Worm (Caenorhabditis elegans) whole organism, L1 larva: ENCODE measurements around the gene C50F4.16.

Source experiments
- C04F5.9 ChIP-seq: sonication (generic microtip); optimal IDR thresholded peaks from 2 replicates; lab custom pipeline; 2016; ENCODE audit warnings: missing genetic modification characterization, missing compliant biosample characterization
- C16A3.4 ChIP-seq: fragments of 150-350 bp; optimal IDR thresholded peaks from 2 replicates; lab custom pipeline; 2014; ENCODE audit warnings: missing biosample characterization, missing genetic modification characterization
- C34B4.2 ChIP-seq: sonication (generic microtip); optimal IDR thresholded peaks from 2 replicates; lab custom pipeline; 2017; ENCODE audit warnings: mild to moderate bottlenecking, missing genetic modification characterization, missing compliant biosample characterization
- aly-2 ChIP-seq: fragments of 150-350 bp; optimal IDR thresholded peaks from 2 replicates; lab custom pipeline; 2014; ENCODE audit warnings: missing biosample characterization, missing genetic modification characterization
- blmp-1 ChIP-seq: fragments of 150-350 bp; optimal IDR thresholded peaks from 2 replicates; lab custom pipeline; 2014; ENCODE audit warnings: missing biosample characterization, missing genetic modification characterization
- ceh-63 ChIP-seq: fragments of 200-800 bp; sonication (Bioruptor generic); optimal IDR thresholded peaks from 2 replicates; lab custom pipeline; 2018; ENCODE audit warnings: mild to moderate bottlenecking, missing genetic modification characterization, missing compliant biosample characterization
- ceh-82 ChIP-seq, 3 experiments: fragments of 150-350 bp in 1 of 3; sonication (generic microtip) in 2 of 3; optimal IDR thresholded peaks; 2 replicates each; lab custom pipeline; 2014 to 2017; ENCODE audit warnings: missing biosample characterization in 3 of 3, missing genetic modification characterization in 3 of 3
- ceh-88 ChIP-seq: fragments of 200-800 bp; sonication (Bioruptor generic); IDR thresholded peaks from 2 replicates; pipeline ENCODE4 v1.3.6; 2022; ENCODE audit warnings: missing genetic modification characterization, missing compliant biosample characterization
- dpl-1 ChIP-seq, 3 experiments: fragments of 150-350 bp in 2 of 3; sonication (generic microtip) in 1 of 3; optimal IDR thresholded peaks; 2 replicates each; lab custom pipeline; 2014 to 2017; ENCODE audit warnings: missing biosample characterization in 3 of 3, missing genetic modification characterization in 3 of 3, missing genetic modification reagents in 3 of 3
- dsc-1 ChIP-seq: sonication (generic microtip); optimal IDR thresholded peaks from 2 replicates; lab custom pipeline; 2016; ENCODE audit warnings: mild to moderate bottlenecking, missing genetic modification characterization, missing compliant biosample characterization
- efl-1 ChIP-seq, 4 experiments: fragments of 150-350 bp; optimal IDR thresholded peaks in 3 of 4; peaks in 1 of 4; 1 replicate in 1 of 4; 2 replicates in 3 of 4; lab custom pipeline; 2014; ENCODE audit warnings: missing biosample characterization in 2 of 4, missing genetic modification characterization in 2 of 4, missing genetic modification reagents in 2 of 4
- egl-13 ChIP-seq: sonication (generic microtip); optimal IDR thresholded peaks from 2 replicates; lab custom pipeline; 2016; ENCODE audit warnings: missing genotype, missing genetic modification reagents, missing genetic modification characterization, missing compliant biosample characterization
- egl-27 ChIP-seq, 2 experiments: fragments of 150-350 bp in 1 of 2; sonication (generic microtip); optimal IDR thresholded peaks; 3 replicates each; lab custom pipeline; 2017 to 2018; ENCODE audit warnings: missing biosample characterization in 2 of 2, missing genetic modification characterization in 2 of 2, missing genetic modification reagents in 2 of 2
- elt-2 ChIP-seq: sonication (generic microtip); optimal IDR thresholded peaks from 2 replicates; lab custom pipeline; 2016; ENCODE audit warnings: missing genetic modification characterization, mild to moderate bottlenecking, inconsistent platforms, missing compliant biosample characterization, missing genetic modification reagents
- elt-3 ChIP-seq, 6 experiments: fragments of 150-350 bp in 1 of 6; sonication (generic microtip); optimal IDR thresholded peaks; 2 replicates each; lab custom pipeline; 2017 to 2018; ENCODE audit warnings: missing biosample characterization in 6 of 6, missing genetic modification characterization in 6 of 6, inconsistent platforms in 1 of 6
- fkh-10 ChIP-seq: sonication (generic microtip); optimal IDR thresholded peaks from 2 replicates; lab custom pipeline; 2017; ENCODE audit warnings: missing biosample characterization, missing genetic modification reagents, missing genetic modification characterization
- fkh-4 ChIP-seq: sonication (generic microtip); optimal IDR thresholded peaks from 2 replicates; lab custom pipeline; 2016; ENCODE audit warnings: missing compliant biosample characterization, missing genetic modification characterization, borderline replicate concordance
- grh-1 ChIP-seq: fragments of 200-800 bp; sonication (Bioruptor generic); IDR thresholded peaks from 2 replicates; pipeline ENCODE4 v1.3.6; 2022; ENCODE audit warnings: missing genetic modification reagents, missing genetic modification characterization, missing compliant biosample characterization
- hlh-17 ChIP-seq: fragments of 200-800 bp; sonication (Bioruptor generic); optimal IDR thresholded peaks from 2 replicates; lab custom pipeline; 2018; ENCODE audit warnings: missing genetic modification characterization, mild to moderate bottlenecking, missing compliant biosample characterization, moderate library complexity, borderline replicate concordance
- isw-1 ChIP-seq: fragments of 200-800 bp; sonication (Bioruptor generic); IDR thresholded peaks from 2 replicates; pipeline ENCODE4 v1.3.6; 2022; ENCODE audit warnings: missing genetic modification characterization, missing compliant biosample characterization
- jun-1 ChIP-seq: fragments of 150-350 bp; optimal IDR thresholded peaks from 2 replicates; lab custom pipeline; 2014; ENCODE audit warnings: missing biosample characterization, missing genetic modification reagents, missing genetic modification characterization
- lin-14 ChIP-seq: fragments of 200-800 bp; sonication (Bioruptor generic); optimal IDR thresholded peaks from 2 replicates; lab custom pipeline; 2018; ENCODE audit warnings: mild to moderate bottlenecking, missing genetic modification characterization, moderate library complexity, missing compliant biosample characterization
- lsy-2 ChIP-seq, 2 experiments: fragments of 150-350 bp; optimal IDR thresholded peaks; 2 replicates each; lab custom pipeline; 2014; ENCODE audit warnings: missing biosample characterization in 2 of 2, missing genetic modification characterization in 2 of 2
- mep-1 ChIP-seq: fragments of 150-350 bp; optimal IDR thresholded peaks from 2 replicates; lab custom pipeline; 2014; ENCODE audit warnings: missing biosample characterization, missing genetic modification characterization
- nhr-12 ChIP-seq: sonication (generic microtip); optimal IDR thresholded peaks from 2 replicates; lab custom pipeline; 2017; ENCODE audit warnings: missing biosample characterization, missing genetic modification characterization
- nhr-19 ChIP-seq: fragments of 200-800 bp; sonication (Bioruptor generic); conservative IDR thresholded peaks from 2 replicates; pipeline ENCODE4 v1.3.6; 2022; ENCODE audit warnings: missing genetic modification characterization, missing compliant biosample characterization
- nhr-237 ChIP-seq: fragments of 150-350 bp; optimal IDR thresholded peaks from 2 replicates; lab custom pipeline; 2014; ENCODE audit warnings: missing biosample characterization, missing genetic modification characterization
- nhr-28 ChIP-seq: fragments of 150-350 bp; optimal IDR thresholded peaks from 2 replicates; lab custom pipeline; 2014; ENCODE audit warnings: missing biosample characterization, missing genetic modification characterization
- nhr-47 ChIP-seq: sonication (generic microtip); optimal IDR thresholded peaks from 2 replicates; lab custom pipeline; 2016; ENCODE audit warnings: mild to moderate bottlenecking, missing genetic modification characterization, moderate library complexity, missing compliant biosample characterization
- nhr-77 ChIP-seq: fragments of 150-350 bp; optimal IDR thresholded peaks from 2 replicates; lab custom pipeline; 2014; ENCODE audit warnings: missing biosample characterization, missing genetic modification characterization
- nhr-85 ChIP-seq: sonication (generic microtip); peaks from one replicate; lab custom pipeline; 2016; ENCODE audit warnings: missing genetic modification characterization, inconsistent platforms, missing compliant biosample characterization
- nhr-90 ChIP-seq: sonication (generic microtip); optimal IDR thresholded peaks from 2 replicates; lab custom pipeline; 2016; ENCODE audit warnings: mild to moderate bottlenecking, missing genetic modification characterization, missing compliant biosample characterization; ENCODE audit not compliant: poor library complexity
- pax-3 ChIP-seq: fragments of 200-800 bp; sonication (Bioruptor generic); optimal IDR thresholded peaks from 2 replicates; lab custom pipeline; 2018; ENCODE audit warnings: mild to moderate bottlenecking, missing genetic modification characterization, moderate library complexity, missing compliant biosample characterization
- pqm-1 ChIP-seq: sonication (generic microtip); optimal IDR thresholded peaks from 3 replicates; lab custom pipeline; 2017; ENCODE audit warnings: missing biosample characterization, missing genetic modification characterization
- rnt-1 ChIP-seq: sonication (generic microtip); optimal IDR thresholded peaks from 2 replicates; lab custom pipeline; 2016; ENCODE audit warnings: mild to moderate bottlenecking, missing genetic modification characterization, moderate library complexity, missing compliant biosample characterization
- snu-23 ChIP-seq: sonication (generic microtip); optimal IDR thresholded peaks from 2 replicates; lab custom pipeline; 2016; ENCODE audit warnings: missing genetic modification characterization, missing compliant biosample characterization
- sptf-1 ChIP-seq: fragments of 150-350 bp; optimal IDR thresholded peaks from 2 replicates; lab custom pipeline; 2014; ENCODE audit warnings: missing biosample characterization, missing genetic modification characterization
- sup-37 ChIP-seq: fragments of 200-800 bp; sonication (Bioruptor generic); optimal IDR thresholded peaks from 2 replicates; lab custom pipeline; 2018; ENCODE audit warnings: mild to moderate bottlenecking, missing genetic modification characterization, missing compliant biosample characterization
- tbx-2 ChIP-seq: sonication (generic microtip); optimal IDR thresholded peaks from 2 replicates; lab custom pipeline; 2016; ENCODE audit warnings: missing genetic modification characterization, missing compliant biosample characterization
- unc-130 ChIP-seq: fragments of 150-350 bp; optimal IDR thresholded peaks from 2 replicates; lab custom pipeline; 2017; ENCODE audit warnings: missing biosample characterization, missing genetic modification characterization, inconsistent platforms
- unc-30 ChIP-seq: sonication (generic microtip); optimal IDR thresholded peaks from 2 replicates; lab custom pipeline; 2017; ENCODE audit warnings: missing biosample characterization, missing genetic modification characterization
- unc-62 ChIP-seq: fragments of 150-350 bp; optimal IDR thresholded peaks from 2 replicates; lab custom pipeline; 2014; ENCODE audit warnings: missing biosample characterization, missing genetic modification reagents, missing genetic modification characterization
- unc-86 ChIP-seq: sonication (generic microtip); optimal IDR thresholded peaks from 2 replicates; lab custom pipeline; 2016; ENCODE audit warnings: missing genetic modification characterization, missing compliant biosample characterization
- zag-1 ChIP-seq: fragments of 150-350 bp; optimal IDR thresholded peaks from 2 replicates; lab custom pipeline; 2014; ENCODE audit warnings: missing biosample characterization, missing genetic modification characterization
- ztf-11 ChIP-seq, 2 experiments: sonication (generic microtip); optimal IDR thresholded peaks; 2 replicates each; lab custom pipeline; 2016 to 2017; ENCODE audit warnings: missing genetic modification characterization in 2 of 2, missing biosample characterization in 1 of 2, missing compliant biosample characterization in 1 of 2
- ztf-4 ChIP-seq: fragments of 150-350 bp; optimal IDR thresholded peaks from 2 replicates; lab custom pipeline; 2014; ENCODE audit warnings: missing biosample characterization, missing genetic modification characterization

The C50F4.16 gene

ce11 chrV:9587619-9588018 lies 46.2 kb upstream of the C50F4.16 start:
- TF ChIP-seq nhr-28 (tag; lab: Kevin White, UChicago) (no peak), grh-1 (GFP tag; lab: Robert Waterston, UW) (no peak), ceh-82 (tag; optimal IDR thresholded peaks at IDR 0.05; lab: Kevin White, UChicago) (no peak), fkh-10 (GFP tag; lab: Kevin White, UChicago) (no peak), efl-1 (optimal IDR thresholded peaks at IDR 0.05; lab: Kevin White, UChicago) (no peak), efl-1 (GFP tag; optimal IDR thresholded peaks at IDR 0.05 in 1 of 2; lab: Kevin White, UChicago) (peak in 1 of 2 experiments; percentile 21), blmp-1 (tag; lab: Kevin White, UChicago) (peak; percentile 77), ztf-4 (no peak), pqm-1 (tag; lab: Kevin White, UChicago) (no peak), elt-3 (tag; optimal IDR thresholded peaks at IDR 0.05; lab: Kevin White, UChicago) (peak in 1 of 6 experiments; percentile 26), nhr-237 (tag; lab: Kevin White, UChicago) (no peak), dsc-1 (tag; lab: Kevin White, UChicago) (no peak), lin-14 (GFP tag; lab: Kevin White, UChicago) (peak; percentile 19), C04F5.9 (tag; lab: Kevin White, UChicago) (no peak), ceh-63 (GFP tag; lab: Kevin White, UChicago) (no peak), rnt-1 (tag; lab: Kevin White, UChicago) (no peak), C34B4.2 (tag; lab: Kevin White, UChicago) (no peak), elt-2 (tag; lab: Kevin White, UChicago) (no peak), unc-86 (no peak), nhr-85 (tag; lab: Kevin White, UChicago) (peak; percentile 12), nhr-90 (tag; lab: Kevin White, UChicago) (no peak)

DNA sequence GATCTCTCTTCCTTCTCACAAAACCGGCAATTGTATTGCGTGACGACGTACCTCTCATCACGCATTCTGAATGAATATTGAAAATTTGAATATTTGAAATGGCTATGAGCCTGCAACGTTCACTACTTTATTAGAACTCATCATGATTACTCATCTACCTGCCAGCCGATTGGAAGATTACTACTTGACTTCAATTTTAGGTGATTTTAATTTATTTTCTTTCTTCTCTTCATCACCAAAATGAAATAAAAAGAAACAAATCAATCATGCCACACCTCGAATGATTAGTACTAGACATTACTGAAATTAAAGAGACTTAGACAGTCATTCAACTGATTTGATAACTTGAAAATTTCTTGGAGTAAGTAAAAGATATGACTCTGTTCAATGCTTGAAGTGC lies 42.9 kb upstream of the C50F4.16 start:
- no peak for TF ChIP-seq jun-1
- TF ChIP-seq blmp-1 (tag; lab: Kevin White, UChicago) = peak; percentile 51
- peak in 2 of 6 experiments; percentile 7 to 41 for TF ChIP-seq elt-3 (tag; optimal IDR thresholded peaks at IDR 0.05; lab: Kevin White, UChicago)
- TF ChIP-seq egl-27 (tag; optimal IDR thresholded peaks at IDR 0.05; lab: Kevin White, UChicago) = no peak
- TF ChIP-seq nhr-85 (tag; lab: Kevin White, UChicago) = peak; percentile 52
- TF ChIP-seq lin-14 (GFP tag; lab: Kevin White, UChicago) = peak; percentile 28

DNA sequence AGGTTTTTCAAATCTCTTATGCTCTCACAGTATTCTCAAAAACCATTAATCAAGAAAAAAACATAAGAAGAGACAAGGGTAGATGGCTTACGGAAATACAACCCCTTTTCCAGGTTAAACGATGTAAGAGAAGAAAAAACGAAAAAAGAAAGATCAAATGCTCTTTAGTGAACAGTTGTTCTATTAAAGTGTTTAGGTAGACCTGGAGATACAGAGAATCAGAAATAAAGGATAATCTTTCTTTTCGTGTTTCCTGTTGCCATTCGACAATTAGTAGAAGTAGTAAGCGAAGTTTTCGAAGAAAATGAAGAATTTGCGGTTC lies 41.9 kb upstream of the C50F4.16 start, which contains the start of gene K09G1.1:
Gene K09G1.1 (plus strand): TSS at position 223 of the 322 bp plus-strand sequence.
- TF ChIP-seq egl-13 (no peak), isw-1 (GFP tag; lab: Robert Waterston, UW) (no peak), nhr-12 (no peak), mep-1 (tag; lab: Kevin White, UChicago) (no peak), nhr-19 (no peak), lsy-2 (tag; optimal IDR thresholded peaks at IDR 0.05; lab: Kevin White, UChicago) (no peak), lin-14 (GFP tag; lab: Kevin White, UChicago) (no peak)

- TF ChIP-seq fkh-4 (tag; lab: Kevin White, UChicago) = no peak
- TF ChIP-seq C16A3.4 = peak; percentile 25
- TF ChIP-seq nhr-47 (tag; lab: Kevin White, UChicago) = peak; percentile 58
- TF ChIP-seq nhr-77 (tag; lab: Kevin White, UChicago) = no peak
- peak; percentile 69 for TF ChIP-seq nhr-90 (tag; lab: Kevin White, UChicago)
- TF ChIP-seq zag-1 (tag; lab: Kevin White, UChicago) = no peak
- TF ChIP-seq unc-62 (GFP tag; lab: Kevin White, UChicago) = no peak
- no peak for TF ChIP-seq aly-2 (tag; lab: Kevin White, UChicago)
- peak; percentile 30 to 50 (median 47) for TF ChIP-seq dpl-1 (GFP tag; optimal IDR thresholded peaks at IDR 0.05; lab: Kevin White, UChicago)
- no peak for TF ChIP-seq ceh-63 (GFP tag; lab: Kevin White, UChicago)
- no peak for TF ChIP-seq ceh-88 (GFP tag; lab: Robert Waterston, UW)
- peak in 1 of 2 experiments; percentile 7 for TF ChIP-seq ztf-11 (tag; optimal IDR thresholded peaks at IDR 0.05; lab: Kevin White, UChicago)
- no peak for TF ChIP-seq hlh-17 (GFP tag; lab: Kevin White, UChicago)
- TF ChIP-seq unc-30 (tag; lab: Kevin White, UChicago) = no peak
- no peak for TF ChIP-seq sptf-1 (tag; lab: Kevin White, UChicago)
- peak; percentile 39 for TF ChIP-seq tbx-2 (tag; lab: Kevin White, UChicago)
- peak; percentile 44 for TF ChIP-seq unc-130 (tag; lab: Kevin White, UChicago)
- TF ChIP-seq snu-23 (GFP tag; lab: Kevin White, UChicago) = peak; percentile 60
- TF ChIP-seq pax-3 (tag; lab: Kevin White, UChicago) = no peak
- no peak for TF ChIP-seq sup-37
Observed at ce11 chrV:9582594-9583322, 41.4 kb upstream of the C50F4.16 start, which contains the start of gene rtfo-1. rtfo-1 (minus strand) TSS chrV:9582644.
